Worm (Caenorhabditis elegans) whole organism, young adult: ENCODE measurements around the gene clec-176.
"Not testable (repeated sequence)": the region's sequence is repeated elsewhere in the genome, so short reads cannot be mapped to it uniquely, and the experiment has no call there.

ENCODE experiments used
- D2030.7 ChIP-seq: fragments of 200-800 bp; sonication (Bioruptor generic); IDR thresholded peaks from 2 replicates; pipeline ENCODE4 v1.3.6; 2022; ENCODE audit warnings: missing genetic modification reagents, missing genetic modification characterization, missing compliant biosample characterization
- F37B4.10 ChIP-seq: fragments of 200-800 bp; sonication (Bioruptor generic); IDR thresholded peaks from 2 replicates; pipeline ENCODE4 v1.3.6; 2022; ENCODE audit warnings: missing genetic modification characterization, missing compliant biosample characterization
- F49E8.2 ChIP-seq: sonication (generic microtip); optimal IDR thresholded peaks from 3 replicates; lab custom pipeline; 2017; ENCODE audit warnings: missing genetic modification characterization, mild to moderate bottlenecking, missing compliant biosample characterization, antibody characterized with exemption, moderate library complexity; ENCODE audit not compliant: insufficient read depth
- ZK185.1 ChIP-seq: sonication (generic microtip); optimal IDR thresholded peaks from 2 replicates; lab custom pipeline; 2016; ENCODE audit warnings: mild to moderate bottlenecking, missing genetic modification characterization, missing compliant biosample characterization; ENCODE audit not compliant: poor library complexity, severe bottlenecking
- ama-1 ChIP-seq, 3 experiments: fragments of 150-350 bp in 1 of 3; sonication (generic microtip) in 2 of 3; optimal IDR thresholded peaks; 2 replicates each; lab custom pipeline; 2014 to 2018; ENCODE audit warnings: missing biosample characterization in 2 of 3, missing genetic modification characterization in 2 of 3, missing genetic modification reagents in 2 of 3
- aptf-3 ChIP-seq: fragments of 200-800 bp; sonication (Bioruptor generic); IDR thresholded peaks from 2 replicates; pipeline ENCODE4 v1.3.6; 2022; ENCODE audit warnings: missing genetic modification characterization, missing compliant biosample characterization
- ceh-58 ChIP-seq: fragments of 200-800 bp; sonication (Bioruptor generic); IDR thresholded peaks from 2 replicates; pipeline ENCODE4 v1.3.6; 2022; ENCODE audit warnings: missing genetic modification characterization, missing compliant biosample characterization
- him-1 ChIP-seq: sonication (generic microtip); optimal IDR thresholded peaks from 2 replicates; lab custom pipeline; 2016; ENCODE audit warnings: missing genotype, missing genetic modification reagents, missing genetic modification characterization, missing compliant biosample characterization
- lin-26 ChIP-seq: fragments of 200-800 bp; sonication (Bioruptor generic); IDR thresholded peaks from 2 replicates; pipeline ENCODE4 v1.3.6; 2022; ENCODE audit warnings: missing genetic modification reagents, missing genetic modification characterization, missing compliant biosample characterization
- nfya-1 ChIP-seq: sonication (generic microtip); optimal IDR thresholded peaks from 2 replicates; lab custom pipeline; 2017; ENCODE audit warnings: antibody characterized with exemption, missing compliant biosample characterization, missing genetic modification characterization, borderline replicate concordance; ENCODE audit not compliant: insufficient read depth
- sptf-2 ChIP-seq: fragments of 200-800 bp; sonication (Bioruptor generic); optimal IDR thresholded peaks from 2 replicates; lab custom pipeline; 2018; ENCODE audit warnings: mild to moderate bottlenecking, missing genetic modification characterization, missing compliant biosample characterization
- ztf-25 ChIP-seq: fragments of 200-800 bp; sonication (Bioruptor generic); IDR thresholded peaks from 2 replicates; pipeline ENCODE4 v1.3.6; 2022; ENCODE audit warnings: missing genetic modification reagents, missing genetic modification characterization, missing compliant biosample characterization

DNA sequence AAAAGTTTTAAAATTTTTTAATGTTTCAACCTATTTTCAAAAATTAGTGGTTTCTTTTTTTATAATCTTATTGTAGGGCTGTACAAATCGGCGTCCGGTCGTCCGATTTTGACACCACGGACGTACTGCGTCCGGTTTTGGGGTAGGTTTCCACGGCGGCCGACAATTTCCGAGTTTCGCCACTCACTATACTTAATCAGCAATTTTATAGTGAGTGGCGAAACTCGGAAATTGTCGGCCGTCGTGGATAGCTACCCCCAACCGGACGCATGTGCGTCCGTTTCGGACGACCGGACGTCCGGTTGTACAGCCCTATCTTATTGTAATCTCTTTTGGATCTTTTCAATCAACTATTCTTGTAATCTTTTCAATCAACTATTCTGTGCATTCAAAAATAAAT is 27.2 kb downstream of the clec-176 start:
- not testable (repeated sequence) for TF ChIP-seq lin-26 (GFP tag; lab: Robert Waterston, UW); D2030.7 (GFP tag; lab: Robert Waterston, UW); aptf-3 (GFP tag; lab: Robert Waterston, UW); ZK185.1 (tag; lab: Kevin White, UChicago); ama-1 (optimal IDR thresholded peaks at IDR 0.05; lab: Kevin White, UChicago); ama-1 (GFP tag; optimal IDR thresholded peaks at IDR 0.05; lab: Kevin White, UChicago); F37B4.10 (GFP tag; lab: Robert Waterston, UW); nfya-1 (tag; lab: Kevin White, UChicago); ceh-58 (GFP tag; lab: Robert Waterston, UW); ztf-25 (GFP tag; lab: Robert Waterston, UW); sptf-2; F49E8.2 (tag; lab: Kevin White, UChicago); him-1 (tag; lab: Kevin White, UChicago)
